Fruit fly (Drosophila melanogaster) whole organism, embryonic: ENCODE measurements around the gene CG9522.
A peak's percentile ranks its signal among the peaks of the same experiment; 100 is the strongest.

Experiments used
- CG11456 ChIP-seq: fragments of 200-800 bp; sonication (Bioruptor generic); IDR thresholded peaks from 3 replicates; pipeline ENCODE4 v1.3.6; 2022; ENCODE audit warnings: missing biosample characterization, missing genetic modification characterization
- CG11723 ChIP-seq: fragments of 200-800 bp; sonication (Bioruptor generic); optimal IDR thresholded peaks from 2 replicates; lab custom pipeline; 2017; ENCODE audit warnings: missing biosample characterization, mild to moderate bottlenecking, missing genetic modification characterization
- CG13624 ChIP-seq: fragments of 200-800 bp; sonication (Bioruptor generic); optimal IDR thresholded peaks from 2 replicates; lab custom pipeline; 2016; ENCODE audit warnings: missing biosample characterization, missing genetic modification characterization
- CG13894 ChIP-seq: fragments of 200-800 bp; sonication (Bioruptor generic); optimal IDR thresholded peaks from 3 replicates; lab custom pipeline; 2018; ENCODE audit warnings: missing biosample characterization, mild to moderate bottlenecking, missing genetic modification characterization, moderate library complexity
- CG1602 ChIP-seq: fragments of 200-800 bp; sonication (Bioruptor generic); optimal IDR thresholded peaks from 3 replicates; lab custom pipeline; 2016; ENCODE audit warnings: missing biosample characterization, missing genetic modification characterization
- CG1647 ChIP-seq: fragments of 200-800 bp; sonication (Bioruptor generic); optimal IDR thresholded peaks from 3 replicates; lab custom pipeline; 2016; ENCODE audit warnings: missing biosample characterization, missing genetic modification characterization
- CG17359 ChIP-seq: fragments of 200-800 bp; sonication (Bioruptor generic); optimal IDR thresholded peaks from 3 replicates; lab custom pipeline; 2018; ENCODE audit warnings: missing biosample characterization, mild to moderate bottlenecking, missing genetic modification characterization, moderate library complexity
- CG18619 ChIP-seq: fragments of 200-800 bp; sonication (Bioruptor generic); optimal IDR thresholded peaks from 3 replicates; lab custom pipeline; 2017; ENCODE audit warnings: missing biosample characterization, mild to moderate bottlenecking, missing genetic modification characterization
- CG30403 ChIP-seq: fragments of 200-800 bp; sonication (Bioruptor generic); optimal IDR thresholded peaks from 3 replicates; lab custom pipeline; 2016; ENCODE audit warnings: missing biosample characterization, missing genetic modification characterization
- CG31441 ChIP-seq: fragments of 200-800 bp; sonication (Bioruptor generic); IDR thresholded peaks from 2 replicates; pipeline ENCODE4 v1.3.6; 2022; ENCODE audit warnings: missing biosample characterization, missing genetic modification characterization
- CG3838 ChIP-seq: fragments of 200-800 bp; sonication (Bioruptor generic); optimal IDR thresholded peaks from 3 replicates; lab custom pipeline; 2016; ENCODE audit warnings: missing biosample characterization, missing genetic modification characterization
- CG4360 ChIP-seq: fragments of 200-800 bp; sonication (Bioruptor generic); IDR thresholded peaks from 2 replicates; pipeline ENCODE4 v1.3.6; 2022; ENCODE audit warnings: missing biosample characterization, missing genetic modification characterization
- CG5180 ChIP-seq: fragments of 200-800 bp; sonication (Bioruptor generic); optimal IDR thresholded peaks from 3 replicates; lab custom pipeline; 2017; ENCODE audit warnings: missing biosample characterization, missing genetic modification characterization, mild to moderate bottlenecking, moderate library complexity, missing genetic modification reagents
- CG5953 ChIP-seq: fragments of 200-800 bp; sonication (Bioruptor generic); IDR thresholded peaks from 2 replicates; pipeline ENCODE4 v1.3.6; 2022; ENCODE audit warnings: missing biosample characterization, missing genetic modification characterization
- CG7372 ChIP-seq: fragments of 200-800 bp; sonication (Bioruptor generic); IDR thresholded peaks from 2 replicates; pipeline ENCODE4 v1.3.6; 2022; ENCODE audit warnings: missing biosample characterization, missing genetic modification characterization
- CG8765 ChIP-seq: fragments of 200-800 bp; sonication (Bioruptor generic); IDR thresholded peaks from 2 replicates; pipeline ENCODE4 v1.3.6; 2022; ENCODE audit warnings: missing biosample characterization, missing genetic modification characterization
- Camta ChIP-seq: fragments of 200-800 bp; sonication (Bioruptor generic); optimal IDR thresholded peaks from 2 replicates; lab custom pipeline; 2016; ENCODE audit warnings: missing biosample characterization, missing genetic modification characterization
- Deaf1 ChIP-seq: fragments of 200-800 bp; optimal IDR thresholded peaks from 3 replicates; lab custom pipeline; 2019; ENCODE audit warnings: missing biosample characterization, mild to moderate bottlenecking, missing genetic modification characterization, moderate library complexity
- Dfd ChIP-seq, 2 experiments: fragments of >200 bp; optimal IDR thresholded peaks; 2 replicates each; lab custom pipeline; 2017; ENCODE audit warnings: missing biosample characterization in 2 of 2, missing genetic modification characterization in 2 of 2
- Drgx ChIP-seq: fragments of 200-800 bp; sonication (Bioruptor generic); IDR thresholded peaks from 2 replicates; pipeline ENCODE4 v1.3.6; 2022; ENCODE audit warnings: missing biosample characterization, missing genetic modification characterization
- Eip74EF ChIP-seq, 2 experiments: fragments of 200-800 bp in 1 of 2; fragments of >200 bp in 1 of 2; sonication (Bioruptor generic) in 1 of 2; optimal IDR thresholded peaks; 2 replicates each; lab custom pipeline; 2017 to 2019; ENCODE audit warnings: missing biosample characterization in 2 of 2, missing genetic modification characterization in 2 of 2, mild to moderate bottlenecking in 1 of 2, moderate library complexity in 1 of 2
- Ets97D ChIP-seq: fragments of 200-800 bp; sonication (Bioruptor generic); optimal IDR thresholded peaks from 3 replicates; lab custom pipeline; 2016; ENCODE audit warnings: missing biosample characterization, missing genetic modification characterization
- GATAe ChIP-seq: fragments of 200-800 bp; sonication (Bioruptor generic); conservative IDR thresholded peaks from 2 replicates; pipeline ENCODE4 v1.3.6; 2022; ENCODE audit warnings: missing biosample characterization, missing genetic modification characterization
- Myb ChIP-seq: fragments of 200-800 bp; sonication (Bioruptor generic); optimal IDR thresholded peaks from 2 replicates; lab custom pipeline; 2016; ENCODE audit warnings: missing biosample characterization, missing genetic modification characterization
- Pdp1 ChIP-seq, 2 experiments: fragments of 200-800 bp; sonication (Bioruptor generic); optimal IDR thresholded peaks; 3 replicates each; lab custom pipeline; 2016; ENCODE audit warnings: missing biosample characterization in 2 of 2, missing genetic modification characterization in 2 of 2, mild to moderate bottlenecking in 1 of 2, moderate library complexity in 1 of 2
- Side ChIP-seq: fragments of 200-800 bp; sonication (Bioruptor generic); optimal IDR thresholded peaks from 2 replicates; lab custom pipeline; 2016; ENCODE audit warnings: missing biosample characterization, missing genetic modification characterization
- Six4 ChIP-seq: fragments of 200-800 bp; sonication (Bioruptor generic); optimal IDR thresholded peaks from 2 replicates; lab custom pipeline; 2016; ENCODE audit warnings: missing biosample characterization, missing genetic modification characterization
- YL-1 ChIP-seq: fragments of 200-800 bp; sonication (Bioruptor generic); optimal IDR thresholded peaks from 3 replicates; lab custom pipeline; 2017; ENCODE audit warnings: missing biosample characterization, mild to moderate bottlenecking, missing genetic modification characterization
- br ChIP-seq: fragments of >200 bp; optimal IDR thresholded peaks from 2 replicates; lab custom pipeline; 2017
- cad ChIP-seq: fragments of >200 bp; optimal IDR thresholded peaks from 2 replicates; lab custom pipeline; 2017; ENCODE audit warnings: missing biosample characterization, missing genetic modification characterization
- chinmo ChIP-seq: fragments of 200-800 bp; sonication (Bioruptor generic); IDR thresholded peaks from 4 replicates; pipeline ENCODE4 v1.3.6; 2022; ENCODE audit warnings: missing biosample characterization, missing genetic modification characterization; ENCODE audit not compliant: partially characterized antibody
- crc ChIP-seq: fragments of 200-800 bp; sonication (Bioruptor generic); optimal IDR thresholded peaks from 2 replicates; lab custom pipeline; 2016; ENCODE audit warnings: missing biosample characterization, missing genetic modification characterization
- h ChIP-seq: fragments of >200 bp; optimal IDR thresholded peaks from 2 replicates; lab custom pipeline; 2017
- jumu ChIP-seq: fragments of 200-800 bp; sonication (Bioruptor generic); optimal IDR thresholded peaks from 3 replicates; lab custom pipeline; 2016; ENCODE audit warnings: missing biosample characterization, missing genetic modification characterization
- ken ChIP-seq: fragments of 200-800 bp; sonication (Bioruptor generic); IDR thresholded peaks from 3 replicates; pipeline ENCODE4 v1.3.6; 2022; ENCODE audit warnings: missing biosample characterization, missing genetic modification characterization
- pho ChIP-seq: fragments of 200-800 bp; sonication (Bioruptor generic); optimal IDR thresholded peaks from 2 replicates; lab custom pipeline; 2016; ENCODE audit warnings: missing biosample characterization, missing genetic modification characterization
- sd ChIP-seq: fragments of 200-800 bp; sonication (Bioruptor generic); optimal IDR thresholded peaks from 3 replicates; lab custom pipeline; 2018; ENCODE audit warnings: missing biosample characterization, mild to moderate bottlenecking, missing genetic modification characterization, moderate library complexity
- slbo ChIP-seq: fragments of 200-800 bp; sonication (Bioruptor generic); IDR thresholded peaks from 2 replicates; pipeline ENCODE4 v1.3.6; 2022; ENCODE audit warnings: missing biosample characterization, missing genetic modification characterization
- tna ChIP-seq: fragments of 200-800 bp; sonication (Bioruptor generic); IDR thresholded peaks from 2 replicates; pipeline ENCODE4 v1.3.6; 2022; ENCODE audit warnings: missing biosample characterization, missing genetic modification characterization; ENCODE audit not compliant: partially characterized antibody
- tup ChIP-seq: fragments of 200-800 bp; sonication (Bioruptor generic); optimal IDR thresholded peaks from 2 replicates; lab custom pipeline; 2016; ENCODE audit warnings: missing biosample characterization, mild to moderate bottlenecking, missing genetic modification characterization, moderate library complexity

The CG9522 gene

dm6 chrX:14858951-14859350 lies 10.3 kb upstream of the CG9522 start, which contains the start of gene CG46399:
Gene CG46399, plus strand, starts transcription at chrX:14859251.
- TF ChIP-seq CG7372 (GFP tag; lab: Robert Waterston, UW) (no peak), CG18619 (GFP tag; lab: Kevin White, UChicago) (no peak), CG1602 (no peak), CG1647 (GFP tag; lab: Kevin White, UChicago) (no peak), GATAe (GFP tag; lab: Robert Waterston, UW) (no peak), Side (GFP tag; lab: Kevin White, UChicago) (no peak), CG31441 (GFP tag; lab: Robert Waterston, UW) (no peak), cad (GFP tag; lab: Kevin White, UChicago) (no peak), Ets97D (GFP tag; lab: Kevin White, UChicago) (no peak), tup (GFP tag; lab: Kevin White, UChicago) (no peak), Six4 (GFP tag; lab: Kevin White, UChicago) (no peak), crc (GFP tag; lab: Kevin White, UChicago) (no peak), Myb (GFP tag; lab: Kevin White, UChicago) (no peak), CG3838 (GFP tag; lab: Kevin White, UChicago) (no peak)

dm6 chrX:14857883-14858282 lies 9.3 kb upstream of the CG9522 start:
- TF ChIP-seq Drgx (GFP tag; lab: Robert Waterston, UW) (peak; percentile 62), CG11723 (GFP tag; lab: Kevin White, UChicago) (no peak)

dm6 chrX:14856261-14856660 lies 7.7 kb upstream of the CG9522 start, which contains the start of gene CG9519:
Gene CG9519, minus strand, starts transcription at chrX:14856361.
- no peak for TF ChIP-seq tna (GFP tag; lab: Robert Waterston, UW)
- TF ChIP-seq CG4360: no peak
- TF ChIP-seq CG17359 (tag; lab: Kevin White, UChicago): no peak
- TF ChIP-seq CG5180 (GFP tag; lab: Kevin White, UChicago): no peak
- TF ChIP-seq CG5953 (GFP tag; lab: Robert Waterston, UW): no peak
- TF ChIP-seq YL-1 (GFP tag; lab: Kevin White, UChicago): no peak
- TF ChIP-seq CG30403 (GFP tag; lab: Kevin White, UChicago): no peak
- no peak for TF ChIP-seq pho
- no peak for TF ChIP-seq CG8765 (GFP tag; lab: Robert Waterston, UW)

dm6 chrX:14853153-14853672 lies 4.6 kb upstream of the CG9522 start, which contains the start of gene CG9521:
Gene CG9521, minus strand, starts transcription at chrX:14853269.
- TF ChIP-seq CG13894 (tag; lab: Kevin White, UChicago): peak; percentile 95
- TF ChIP-seq Pdp1 (GFP tag; optimal IDR thresholded peaks at IDR 0.05; lab: Kevin White, UChicago): peak in 1 of 2 experiments; percentile 8
- TF ChIP-seq Deaf1 (tag; lab: Kevin White, UChicago): peak; percentile 91
- no peak for TF ChIP-seq jumu
- 0 out of 4 replicates have a peak, but pooled peaks have one; percentile 72 for TF ChIP-seq chinmo (GFP tag; lab: Robert Waterston, UW)
- TF ChIP-seq CG11456 (GFP tag; lab: Robert Waterston, UW): no peak
- TF ChIP-seq slbo (GFP tag; lab: Robert Waterston, UW): no peak
- no peak for TF ChIP-seq CG13624 (GFP tag; lab: Kevin White, UChicago)
- TF ChIP-seq sd (tag; lab: Kevin White, UChicago): peak; percentile 0
- TF ChIP-seq ken (GFP tag; lab: Robert Waterston, UW): no peak
- no peak for TF ChIP-seq Dfd (GFP tag; optimal IDR thresholded peaks at IDR 0.05; lab: Kevin White, UChicago)
- TF ChIP-seq h (lab: Kevin White, UChicago): no peak
- peak in 1 of 2 experiments; percentile 24 for TF ChIP-seq Eip74EF (GFP tag; optimal IDR thresholded peaks at IDR 0.05; lab: Kevin White, UChicago)
- no peak for TF ChIP-seq Camta (GFP tag; lab: Kevin White, UChicago)
- TF ChIP-seq br (lab: Kevin White, UChicago): no peak
